Fruit fly (Drosophila melanogaster) whole organism, embryonic: Measurements from ENCODE around the gene CaMKII.
A peak's percentile ranks its signal among the peaks of the same experiment; 100 is the strongest.

Experiments
- Abd-B ChIP-seq: fragments of 200-800 bp; sonication (Bioruptor generic); optimal IDR thresholded peaks from 2 replicates; lab custom pipeline; 2018; ENCODE audit warnings: missing biosample characterization, mild to moderate bottlenecking, missing genetic modification characterization, moderate library complexity
- Blimp-1 ChIP-seq: fragments of 200-800 bp; sonication (Bioruptor generic); optimal IDR thresholded peaks from 3 replicates; lab custom pipeline; 2018; ENCODE audit warnings: missing biosample characterization, missing genetic modification characterization, mild to moderate bottlenecking, moderate library complexity, missing genetic modification reagents
- CG11093 ChIP-seq: fragments of 200-800 bp; sonication (Bioruptor generic); IDR thresholded peaks from 3 replicates; pipeline ENCODE4 v1.3.6; 2022; ENCODE audit warnings: missing biosample characterization, missing genetic modification characterization
- CG12104 ChIP-seq: fragments of 200-800 bp; sonication (Bioruptor generic); optimal IDR thresholded peaks from 3 replicates; lab custom pipeline; 2016; ENCODE audit warnings: missing biosample characterization, missing genetic modification characterization
- CG12155 ChIP-seq: fragments of 200-800 bp; sonication (Bioruptor generic); optimal IDR thresholded peaks from 3 replicates; lab custom pipeline; 2016; ENCODE audit warnings: missing biosample characterization, missing genetic modification characterization
- CG12659 ChIP-seq: fragments of 200-800 bp; sonication (Bioruptor generic); optimal IDR thresholded peaks from 3 replicates; lab custom pipeline; 2017; ENCODE audit warnings: mild to moderate bottlenecking, missing biosample characterization, missing genetic modification reagents, missing genetic modification characterization
- CG13424 ChIP-seq: fragments of 200-800 bp; sonication (Bioruptor generic); optimal IDR thresholded peaks from 2 replicates; lab custom pipeline; 2019; ENCODE audit warnings: missing biosample characterization, mild to moderate bottlenecking, missing genetic modification characterization, moderate library complexity
- CG13624 ChIP-seq: fragments of 200-800 bp; sonication (Bioruptor generic); optimal IDR thresholded peaks from 2 replicates; lab custom pipeline; 2016; ENCODE audit warnings: missing biosample characterization, missing genetic modification characterization
- CG1603 ChIP-seq: fragments of 200-800 bp; sonication (Bioruptor generic); optimal IDR thresholded peaks from 2 replicates; lab custom pipeline; 2019; ENCODE audit warnings: missing biosample characterization, mild to moderate bottlenecking, missing genetic modification characterization, moderate library complexity
- CG16815 ChIP-seq: fragments of 200-800 bp; sonication (Bioruptor generic); optimal IDR thresholded peaks from 3 replicates; lab custom pipeline; 2017; ENCODE audit warnings: missing biosample characterization, mild to moderate bottlenecking, missing genetic modification characterization
- CG17385 ChIP-seq: fragments of 200-800 bp; sonication (Bioruptor generic); optimal IDR thresholded peaks from 3 replicates; lab custom pipeline; 2018; ENCODE audit warnings: missing biosample characterization, mild to moderate bottlenecking, missing genetic modification characterization
- CG17829 ChIP-seq: fragments of 200-800 bp; optimal IDR thresholded peaks from 2 replicates; lab custom pipeline; 2019; ENCODE audit warnings: missing biosample characterization, mild to moderate bottlenecking, missing genetic modification characterization, moderate library complexity
- CG18764 ChIP-seq: fragments of 200-800 bp; sonication (Bioruptor generic); optimal IDR thresholded peaks from 3 replicates; lab custom pipeline; 2016; ENCODE audit warnings: missing biosample characterization, missing genetic modification characterization
- CG2712 ChIP-seq: fragments of 200-800 bp; optimal IDR thresholded peaks from 3 replicates; lab custom pipeline; 2019; ENCODE audit warnings: missing biosample characterization, mild to moderate bottlenecking, missing genetic modification characterization, moderate library complexity
- CG3995 ChIP-seq: fragments of 200-800 bp; sonication (Bioruptor generic); optimal IDR thresholded peaks from 3 replicates; lab custom pipeline; 2016; ENCODE audit warnings: missing biosample characterization, missing genetic modification characterization
- CG42726 ChIP-seq: fragments of 200-800 bp; sonication (Bioruptor generic); IDR thresholded peaks from 2 replicates; pipeline ENCODE4 v1.3.6; 2022; ENCODE audit warnings: missing biosample characterization, missing genetic modification characterization; ENCODE audit not compliant: partially characterized antibody
- CG4617 ChIP-seq: fragments of 200-800 bp; sonication (Bioruptor generic); optimal IDR thresholded peaks from 3 replicates; lab custom pipeline; 2016; ENCODE audit warnings: missing biosample characterization, missing genetic modification characterization, borderline replicate concordance
- CG4730 ChIP-seq: fragments of 200-800 bp; sonication (Bioruptor generic); IDR thresholded peaks from 2 replicates; pipeline ENCODE4 v1.3.6; 2022; ENCODE audit warnings: missing biosample characterization, missing genetic modification characterization
- CG5180 ChIP-seq: fragments of 200-800 bp; sonication (Bioruptor generic); optimal IDR thresholded peaks from 3 replicates; lab custom pipeline; 2017; ENCODE audit warnings: missing biosample characterization, missing genetic modification characterization, mild to moderate bottlenecking, moderate library complexity, missing genetic modification reagents
- CG6272 ChIP-seq: fragments of 200-800 bp; sonication (Bioruptor generic); IDR thresholded peaks from 2 replicates; pipeline ENCODE4 v1.3.6; 2022; ENCODE audit warnings: missing biosample characterization, missing genetic modification characterization
- CG6683 ChIP-seq: fragments of 200-800 bp; sonication (Bioruptor generic); optimal IDR thresholded peaks from 2 replicates; lab custom pipeline; 2017; ENCODE audit warnings: missing biosample characterization, mild to moderate bottlenecking, missing genetic modification characterization, missing genetic modification reagents
- CG8290 ChIP-seq, 3 experiments: fragments of 200-800 bp; sonication (Bioruptor generic); optimal IDR thresholded peaks; 2 replicates each; lab custom pipeline; 2016 to 2019; ENCODE audit warnings: missing biosample characterization in 3 of 3, missing genetic modification characterization in 3 of 3, mild to moderate bottlenecking in 2 of 3, moderate library complexity in 1 of 3
- CG8388 ChIP-seq: fragments of 200-800 bp; sonication (Bioruptor generic); optimal IDR thresholded peaks from 2 replicates; lab custom pipeline; 2019; ENCODE audit warnings: missing biosample characterization, mild to moderate bottlenecking, missing genetic modification characterization, moderate library complexity
- CG8924 ChIP-seq: fragments of 200-800 bp; optimal IDR thresholded peaks from 3 replicates; lab custom pipeline; 2019; ENCODE audit warnings: missing biosample characterization, mild to moderate bottlenecking, missing genetic modification characterization, moderate library complexity
- CG9215 ChIP-seq: fragments of 200-800 bp; sonication (Bioruptor generic); IDR thresholded peaks from 2 replicates; pipeline ENCODE4 v1.3.6; 2022; ENCODE audit warnings: missing biosample characterization, missing genetic modification characterization
- CG9727 ChIP-seq: fragments of 200-800 bp; sonication (Bioruptor generic); optimal IDR thresholded peaks from 3 replicates; lab custom pipeline; 2017; ENCODE audit warnings: missing biosample characterization, mild to moderate bottlenecking, missing genetic modification characterization
- CG9932 ChIP-seq: fragments of 200-800 bp; sonication (Bioruptor generic); IDR thresholded peaks from 2 replicates; pipeline ENCODE4 v1.3.6; 2022; ENCODE audit warnings: missing biosample characterization, missing genetic modification characterization
- Chrac-16 ChIP-seq: fragments of 200-800 bp; sonication (Bioruptor generic); optimal IDR thresholded peaks from 3 replicates; lab custom pipeline; 2016; ENCODE audit warnings: missing biosample characterization, missing genetic modification characterization
- Ets65A ChIP-seq: fragments of 200-800 bp; sonication (Bioruptor generic); peaks from one replicate; lab custom pipeline; 2016; ENCODE audit warnings: missing biosample characterization, missing genetic modification characterization
- Fer1 ChIP-seq: fragments of 200-800 bp; sonication (Bioruptor generic); optimal IDR thresholded peaks from 2 replicates; lab custom pipeline; 2017; ENCODE audit warnings: missing biosample characterization, mild to moderate bottlenecking, missing genetic modification characterization
- Lhr ChIP-seq: fragments of 200-800 bp; sonication (Bioruptor generic); optimal IDR thresholded peaks from 3 replicates; lab custom pipeline; 2017; ENCODE audit warnings: mild to moderate bottlenecking, missing biosample characterization, missing genetic modification reagents, missing genetic modification characterization
- MBD-R2 ChIP-seq: fragments of 200-800 bp; sonication (Bioruptor generic); IDR thresholded peaks from 2 replicates; pipeline ENCODE4 v1.3.6; 2022; ENCODE audit warnings: missing biosample characterization, missing genetic modification characterization
- Max ChIP-seq: fragments of 200-800 bp; sonication (Bioruptor generic); optimal IDR thresholded peaks from 2 replicates; lab custom pipeline; 2016; ENCODE audit warnings: missing biosample characterization, mild to moderate bottlenecking, missing genetic modification characterization
- Med ChIP-seq: fragments of 200-800 bp; sonication (Bioruptor generic); peaks from one replicate; lab custom pipeline; 2016; ENCODE audit warnings: missing biosample characterization, missing genetic modification characterization, mild to moderate bottlenecking, inconsistent platforms, moderate library complexity
- Myb ChIP-seq: fragments of 200-800 bp; sonication (Bioruptor generic); optimal IDR thresholded peaks from 2 replicates; lab custom pipeline; 2016; ENCODE audit warnings: missing biosample characterization, missing genetic modification characterization
- Rfx ChIP-seq: fragments of 200-800 bp; sonication (Bioruptor generic); IDR thresholded peaks from 2 replicates; pipeline ENCODE4 v1.3.6; 2022; ENCODE audit warnings: missing biosample characterization, missing genetic modification characterization
- Rx ChIP-seq: fragments of 200-800 bp; sonication (Bioruptor generic); IDR thresholded peaks from 2 replicates; pipeline ENCODE4 v1.3.6; 2022; ENCODE audit warnings: missing biosample characterization, missing genetic modification characterization
- croc ChIP-seq: fragments of 200-800 bp; sonication (Bioruptor generic); conservative IDR thresholded peaks from 3 replicates; pipeline ENCODE4 v1.3.6; 2022; ENCODE audit warnings: missing biosample characterization, missing genetic modification characterization
- danr ChIP-seq: fragments of 200-800 bp; sonication (Bioruptor generic); IDR thresholded peaks from 2 replicates; pipeline ENCODE4 v1.3.6; 2022; ENCODE audit warnings: missing biosample characterization, missing genetic modification characterization
- hbn ChIP-seq: fragments of 200-800 bp; sonication (Bioruptor generic); IDR thresholded peaks from 2 replicates; pipeline ENCODE4 v1.3.6; 2022; ENCODE audit warnings: missing biosample characterization, missing genetic modification characterization; ENCODE audit not compliant: partially characterized antibody
- her ChIP-seq: fragments of 200-800 bp; sonication (Bioruptor generic); optimal IDR thresholded peaks from 2 replicates; lab custom pipeline; 2016; ENCODE audit warnings: missing biosample characterization, missing genetic modification characterization
- lilli ChIP-seq: fragments of 200-800 bp; sonication (Bioruptor generic); optimal IDR thresholded peaks from 3 replicates; lab custom pipeline; 2016; ENCODE audit warnings: missing biosample characterization, missing genetic modification characterization
- nerfin-1 ChIP-seq: fragments of 200-800 bp; sonication (Bioruptor generic); optimal IDR thresholded peaks from 3 replicates; lab custom pipeline; 2019; ENCODE audit warnings: missing biosample characterization, mild to moderate bottlenecking, missing genetic modification characterization, moderate library complexity
- pho ChIP-seq: fragments of 200-800 bp; sonication (Bioruptor generic); optimal IDR thresholded peaks from 2 replicates; lab custom pipeline; 2016; ENCODE audit warnings: missing biosample characterization, missing genetic modification characterization
- pzg ChIP-seq: fragments of 200-800 bp; sonication (Bioruptor generic); optimal IDR thresholded peaks from 3 replicates; lab custom pipeline; 2018; ENCODE audit warnings: missing biosample characterization, mild to moderate bottlenecking, missing genetic modification characterization, moderate library complexity
- run ChIP-seq: fragments of 200-800 bp; sonication (Bioruptor generic); optimal IDR thresholded peaks from 3 replicates; lab custom pipeline; 2018; ENCODE audit warnings: missing biosample characterization, mild to moderate bottlenecking, missing genetic modification characterization
- sens ChIP-seq: fragments of 200-800 bp; sonication (Bioruptor generic); peaks from one replicate; lab custom pipeline; 2016; ENCODE audit warnings: missing biosample characterization, missing genetic modification characterization
- zen2 ChIP-seq: fragments of 200-800 bp; sonication (Bioruptor generic); IDR thresholded peaks from 3 replicates; pipeline ENCODE4 v1.3.6; 2022; ENCODE audit warnings: missing biosample characterization, missing genetic modification characterization; ENCODE audit not compliant: partially characterized antibody
- zf30C ChIP-seq: fragments of 200-800 bp; sonication (Bioruptor generic); optimal IDR thresholded peaks from 3 replicates; lab custom pipeline; 2018; ENCODE audit warnings: missing biosample characterization, mild to moderate bottlenecking, missing genetic modification characterization

CaMKII gene

dm6 chr4:1029198-1029795, 24.2 kb downstream of the CaMKII start, which contains the start of gene Mpv17 (continued):
- TF ChIP-seq CG6683 (GFP tag; lab: Kevin White, UChicago) (no peak), CG4730 (GFP tag; lab: Robert Waterston, UW) (no peak), CG1603 (tag; lab: Kevin White, UChicago) (peak; percentile 15), CG17385 (peak; percentile 23), Max (GFP tag; lab: Kevin White, UChicago) (no peak), CG12104 (GFP tag; lab: Kevin White, UChicago) (no peak), Rx (GFP tag; lab: Robert Waterston, UW) (no peak), CG8924 (tag; lab: Kevin White, UChicago) (no peak), MBD-R2 (GFP tag; lab: Robert Waterston, UW) (peak; percentile 22; the same call in 1 of the 2 replicates), CG11093 (GFP tag; lab: Robert Waterston, UW) (no peak), her (no peak), Blimp-1 (GFP tag; lab: Kevin White, UChicago) (no peak), pzg (GFP tag; lab: Kevin White, UChicago) (peak; percentile 19), CG3995 (peak; percentile 26), Chrac-16 (peak; percentile 14), Lhr (no peak), CG13424 (tag; lab: Kevin White, UChicago) (no peak), Ets65A (GFP tag; lab: Kevin White, UChicago) (peak; percentile 86), CG8290 (GFP tag; optimal IDR thresholded peaks at IDR 0.05; lab: Kevin White, UChicago) (no peak), CG8290 (tag; optimal IDR thresholded peaks at IDR 0.05; lab: Kevin White, UChicago) (peak in 1 of 2 experiments; percentile 54), CG5180 (GFP tag; lab: Kevin White, UChicago) (no peak), Fer1 (no peak), CG16815 (no peak), Med (peak; percentile 85), hbn (GFP tag; lab: Robert Waterston, UW) (no peak), lilli (GFP tag; lab: Kevin White, UChicago) (peak; percentile 52), Rfx (GFP tag; lab: Robert Waterston, UW) (peak; percentile 51; the same call in 1 of the 2 replicates), CG18764 (GFP tag; lab: Kevin White, UChicago) (no peak), CG17829 (tag; lab: Kevin White, UChicago) (no peak), CG13624 (peak; percentile 27), run (no peak), CG12659 (GFP tag; lab: Kevin White, UChicago) (peak; percentile 3), nerfin-1 (tag; lab: Kevin White, UChicago) (no peak), CG9932 (GFP tag; lab: Robert Waterston, UW) (peak; percentile 14; the same call in 1 of the 2 replicates), CG4617 (GFP tag; lab: Kevin White, UChicago) (peak; percentile 1), pho (GFP tag; lab: Kevin White, UChicago) (no peak), CG12155 (GFP tag; lab: Kevin White, UChicago) (peak; percentile 2), zf30C (GFP tag; lab: Kevin White, UChicago) (no peak), CG8388 (GFP tag; lab: Kevin White, UChicago) (no peak), Myb (no peak), zen2 (no peak), croc (no peak), CG6272 (no peak), CG9727 (GFP tag; lab: Kevin White, UChicago) (no peak), CG2712 (tag; lab: Kevin White, UChicago) (no peak), CG9215 (GFP tag; lab: Robert Waterston, UW) (no peak), sens (GFP tag; lab: Kevin White, UChicago) (peak; percentile 71), danr (GFP tag; lab: Robert Waterston, UW) (no peak), CG42726 (GFP tag; lab: Robert Waterston, UW) (no peak), Abd-B (GFP tag; lab: Kevin White, UChicago) (no peak)
